Worm (Caenorhabditis elegans) whole organism, L1 larva: ENCODE results near the gene alh-7.

Experiments
- aly-2 ChIP-seq: fragments of 150-350 bp; optimal IDR thresholded peaks from 2 replicates; lab custom pipeline; 2014; ENCODE audit warnings: missing biosample characterization, missing genetic modification characterization
- hlh-4 ChIP-seq: sonication (generic microtip); optimal IDR thresholded peaks from 2 replicates; lab custom pipeline; 2016; ENCODE audit warnings: mild to moderate bottlenecking, missing genetic modification characterization, missing compliant biosample characterization
- lin-39 ChIP-seq: fragments of 150-350 bp; optimal IDR thresholded peaks from 2 replicates; lab custom pipeline; 2014; ENCODE audit warnings: missing biosample characterization, missing genetic modification reagents, missing genetic modification characterization
- nhr-237 ChIP-seq: fragments of 150-350 bp; optimal IDR thresholded peaks from 2 replicates; lab custom pipeline; 2014; ENCODE audit warnings: missing biosample characterization, missing genetic modification characterization
- tbx-2 ChIP-seq: sonication (generic microtip); optimal IDR thresholded peaks from 2 replicates; lab custom pipeline; 2016; ENCODE audit warnings: missing genetic modification characterization, missing compliant biosample characterization

DNA sequence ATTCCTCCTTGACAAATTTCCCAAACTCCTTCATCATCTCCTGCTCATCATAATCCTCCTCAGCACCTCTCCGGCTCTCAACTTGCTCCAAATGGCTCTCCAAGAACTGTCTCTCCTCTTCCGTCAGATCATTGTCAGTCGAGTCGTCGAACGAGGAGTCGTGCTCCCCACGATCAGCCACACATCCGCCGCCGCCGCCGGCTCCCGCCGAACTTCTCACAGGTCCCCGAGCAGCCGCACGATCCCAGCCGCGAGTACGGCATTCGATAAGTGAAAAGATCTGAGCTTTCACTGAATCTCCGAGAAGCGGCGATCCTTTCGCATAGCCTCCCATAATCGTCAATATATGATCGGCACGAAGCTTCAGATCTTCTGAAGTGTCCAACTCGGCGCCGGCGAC, 40.3 kb downstream of the alh-7 start:
- no peak for TF ChIP-seq nhr-237 (tag; lab: Kevin White, UChicago)
- TF ChIP-seq hlh-4 (tag; lab: Kevin White, UChicago): no peak
- TF ChIP-seq tbx-2 (tag; lab: Kevin White, UChicago): no peak
- TF ChIP-seq lin-39 (tag; lab: Kevin White, UChicago): no peak
- no peak for TF ChIP-seq aly-2 (tag; lab: Kevin White, UChicago)
